Worm (Caenorhabditis elegans): Measurements from ENCODE around the gene mec-2.

DNA sequence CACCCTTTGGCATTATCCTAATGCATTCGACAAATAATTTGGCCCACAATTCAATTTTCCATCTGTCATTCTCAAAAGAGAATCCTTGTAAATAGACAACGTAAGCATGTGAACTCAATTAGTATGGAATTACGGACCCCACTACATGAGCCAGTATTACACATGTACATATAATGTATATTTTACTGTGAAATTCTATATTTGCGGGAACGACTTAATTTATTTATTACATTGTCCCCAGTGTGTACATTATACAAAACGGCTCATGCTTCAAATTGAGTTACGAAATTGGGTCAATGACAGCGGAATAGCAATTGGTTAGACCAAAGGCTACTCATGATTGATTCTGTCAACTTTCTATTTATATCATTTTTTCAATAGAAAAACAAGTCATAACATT lies 48.0 kb upstream of the mec-2 start:
- TF ChIP-seq lin-26 (GFP tag; IDR thresholded peaks at IDR 0.05): no peak
- no peak for TF ChIP-seq unc-62 (GFP tag; optimal IDR thresholded peaks at IDR 0.05)
- TF ChIP-seq Y53G8AR.9 (GFP tag; conservative IDR thresholded peaks at IDR 0.05): no peak
- TF ChIP-seq him-1 (tag; optimal IDR thresholded peaks at IDR 0.05): no peak
- no peak for TF ChIP-seq Y95B8A.8 (GFP tag; IDR thresholded peaks at IDR 0.05)
